Fruit fly (Drosophila melanogaster): ENCODE measurements around the gene CG46468.

The CG46468 gene

dm6 chr2L:9522766-9523174, 42.5 kb downstream of the CG46468 start (continued):
- TF ChIP-seq CG6854 (GFP tag; optimal IDR thresholded peaks at IDR 0.05): no peak
- TF ChIP-seq Pdp1 (GFP tag; optimal IDR thresholded peaks at IDR 0.05): peak in 1 of 2 experiments; percentile 28
- TF ChIP-seq vvl (GFP tag; IDR thresholded peaks at IDR 0.05): peak; percentile 36; the same call in 1 of the 2 replicates
- TF ChIP-seq CG3995 (GFP tag; optimal IDR thresholded peaks at IDR 0.05): no peak
- no peak for TF ChIP-seq twi (tag; optimal IDR thresholded peaks at IDR 0.05)
- TF ChIP-seq fru (optimal IDR thresholded peaks at IDR 0.05): no peak
- no peak for TF ChIP-seq ham (GFP tag; IDR thresholded peaks at IDR 0.05)
- TF ChIP-seq B-H1 (GFP tag; IDR thresholded peaks at IDR 0.05): no peak
- TF ChIP-seq CG10274 (GFP tag; optimal IDR thresholded peaks at IDR 0.05): no peak
- no peak for TF ChIP-seq usp (GFP tag; optimal IDR thresholded peaks at IDR 0.05)
- no peak for TF ChIP-seq Ssrp (tag; optimal IDR thresholded peaks at IDR 0.05)
- no peak for TF ChIP-seq Ada2b (GFP tag; IDR thresholded peaks at IDR 0.05)
- TF ChIP-seq CG15479 (GFP tag; optimal IDR thresholded peaks at IDR 0.05): peak; percentile 16
- peak; percentile 32 for TF ChIP-seq wek (GFP tag; optimal IDR thresholded peaks at IDR 0.05)
- no peak for TF ChIP-seq Aef1 (GFP tag; IDR thresholded peaks at IDR 0.05)
- no peak for TF ChIP-seq inv (GFP tag; IDR thresholded peaks at IDR 0.05; ENCODE audit: partially characterized antibody)
- no peak for TF ChIP-seq Taf1 (GFP tag; IDR thresholded peaks at IDR 0.05)
- no peak for TF ChIP-seq CG8924 (tag; optimal IDR thresholded peaks at IDR 0.05)
- TF ChIP-seq pb (GFP tag; optimal IDR thresholded peaks at IDR 0.05): no peak
- no peak for TF ChIP-seq E2f2 (GFP tag; IDR thresholded peaks at IDR 0.05)
- no peak for TF ChIP-seq CG4854 (GFP tag; optimal IDR thresholded peaks at IDR 0.05)
- no peak for TF ChIP-seq gsb (GFP tag; IDR thresholded peaks at IDR 0.05)
- no peak for TF ChIP-seq CTCF (GFP tag; optimal IDR thresholded peaks at IDR 0.05)
- no peak for TF ChIP-seq esg (GFP tag; conservative IDR thresholded peaks at IDR 0.05)
- TF ChIP-seq chif (GFP tag; optimal IDR thresholded peaks at IDR 0.05): no peak
- TF ChIP-seq Oli (tag; optimal IDR thresholded peaks at IDR 0.05): no peak
- no peak for TF ChIP-seq bcd (GFP tag; optimal IDR thresholded peaks at IDR 0.05)
- no peak for TF ChIP-seq ERR (GFP tag; optimal IDR thresholded peaks at IDR 0.05)
- no peak for TF ChIP-seq gro (GFP tag; optimal IDR thresholded peaks at IDR 0.05)
- TF ChIP-seq Trl (optimal IDR thresholded peaks at IDR 0.05): peak; percentile 88 to 89
- no peak for TF ChIP-seq Trl (GFP tag; optimal IDR thresholded peaks at IDR 0.05)
- no peak for TF ChIP-seq jigr1 (GFP tag; IDR thresholded peaks at IDR 0.05)
- TF ChIP-seq p53 (GFP tag; optimal IDR thresholded peaks at IDR 0.05): no peak
- no peak for TF ChIP-seq CG18476 (GFP tag; optimal IDR thresholded peaks at IDR 0.05)
- TF ChIP-seq phol (tag; optimal IDR thresholded peaks at IDR 0.05): no peak
- TF ChIP-seq CG18262 (tag; optimal IDR thresholded peaks at IDR 0.05): no peak
- TF ChIP-seq wor (GFP tag; IDR thresholded peaks at IDR 0.05): no peak
- TF ChIP-seq PHDP (tag; optimal IDR thresholded peaks at IDR 0.05): no peak
- no peak for TF ChIP-seq tx (GFP tag; optimal IDR thresholded peaks at IDR 0.05)
- no peak for TF ChIP-seq H2.0 (GFP tag; IDR thresholded peaks at IDR 0.05)
- TF ChIP-seq CG1529 (GFP tag; optimal IDR thresholded peaks at IDR 0.05): no peak
- TF ChIP-seq CG32767 (GFP tag; IDR thresholded peaks at IDR 0.05): no peak
- TF ChIP-seq Opbp (GFP tag; IDR thresholded peaks at IDR 0.05; ENCODE audit: partially characterized antibody): no peak
- no peak for TF ChIP-seq her (GFP tag; optimal IDR thresholded peaks at IDR 0.05)
- peak; percentile 48 for TF ChIP-seq Med (GFP tag)
- TF ChIP-seq ac (GFP tag; optimal IDR thresholded peaks at IDR 0.05): no peak
- TF ChIP-seq Sox100B (GFP tag; optimal IDR thresholded peaks at IDR 0.05): no peak
- no peak for TF ChIP-seq ap (GFP tag; IDR thresholded peaks at IDR 0.05)
- no peak for TF ChIP-seq Neu2 (GFP tag; optimal IDR thresholded peaks at IDR 0.05; ENCODE audit: borderline replicate concordance)
- TF ChIP-seq CG15696 (tag; optimal IDR thresholded peaks at IDR 0.05): no peak
- no peak for TF ChIP-seq HLH3B (GFP tag; IDR thresholded peaks at IDR 0.05)
- no peak for TF ChIP-seq vfl (GFP tag; optimal IDR thresholded peaks at IDR 0.05)
- TF ChIP-seq Bteb2 (GFP tag; optimal IDR thresholded peaks at IDR 0.05): no peak
- TF ChIP-seq CG12299 (tag; optimal IDR thresholded peaks at IDR 0.05): no peak
